Fruit fly (Drosophila melanogaster) whole organism, wandering third instar larva: Measurements from ENCODE around the gene Yif1.
A peak's percentile ranks its signal among the peaks of the same experiment; 100 is the strongest.

Source experiments
- Abd-B ChIP-seq: fragments of >200 bp; optimal IDR thresholded peaks from 2 replicates; lab custom pipeline; 2017; ENCODE audit warnings: missing biosample characterization, missing genetic modification characterization
- CG32264 ChIP-seq: fragments of 200-800 bp; sonication (Bioruptor generic); optimal IDR thresholded peaks from 2 replicates; lab custom pipeline; 2016; ENCODE audit warnings: missing biosample characterization, missing genetic modification characterization
- CG9705 ChIP-seq: fragments of 200-800 bp; sonication (Bioruptor generic); optimal IDR thresholded peaks from 2 replicates; lab custom pipeline; 2018; ENCODE audit warnings: missing biosample characterization, mild to moderate bottlenecking, missing genetic modification characterization
- CrebA ChIP-seq: fragments of 200-800 bp; sonication (Bioruptor generic); optimal IDR thresholded peaks from 2 replicates; lab custom pipeline; 2016; ENCODE audit warnings: missing biosample characterization, mild to moderate bottlenecking, missing genetic modification characterization, borderline replicate concordance
- Dfd ChIP-seq: fragments of >200 bp; optimal IDR thresholded peaks from 2 replicates; lab custom pipeline; 2017; ENCODE audit warnings: missing biosample characterization, missing genetic modification characterization
- Dif ChIP-seq: fragments of 200-275, 200-300 bp; sonication (Bioruptor generic); optimal IDR thresholded peaks from 2 replicates; lab custom pipeline; 2018; ENCODE audit warnings: missing biosample characterization, missing genetic modification characterization; ENCODE audit not compliant: partially characterized antibody
- GATAd ChIP-seq: sonication (Bioruptor generic); optimal IDR thresholded peaks from 2 replicates; lab custom pipeline; 2016; ENCODE audit warnings: missing biosample characterization, missing genetic modification characterization
- HLH106 ChIP-seq: fragments of 200-800 bp; optimal IDR thresholded peaks from 3 replicates; lab custom pipeline; 2019; ENCODE audit warnings: missing biosample characterization, mild to moderate bottlenecking, missing genetic modification characterization, moderate library complexity
- Hnf4 ChIP-seq: fragments of 200-800 bp; sonication (Bioruptor generic); optimal IDR thresholded peaks from 2 replicates; lab custom pipeline; 2016; ENCODE audit warnings: missing biosample characterization, mild to moderate bottlenecking, missing genetic modification characterization
- Hr78 ChIP-seq: fragments of >200 bp; optimal IDR thresholded peaks from 2 replicates; lab custom pipeline; 2017; ENCODE audit warnings: missing biosample characterization, missing genetic modification characterization
- Hr83 ChIP-seq: fragments of 200-300 bp; sonication (Bioruptor generic); optimal IDR thresholded peaks from 2 replicates; lab custom pipeline; 2016; ENCODE audit warnings: missing biosample characterization, mild to moderate bottlenecking, missing genetic modification characterization, moderate library complexity; ENCODE audit not compliant: poor library complexity, severe bottlenecking
- Jra ChIP-seq: sonication (Bioruptor generic); optimal IDR thresholded peaks from 2 replicates; lab custom pipeline; 2016; ENCODE audit warnings: missing biosample characterization, missing genetic modification characterization
- Mio ChIP-seq: sonication (Bioruptor generic); optimal IDR thresholded peaks from 2 replicates; lab custom pipeline; 2016; ENCODE audit warnings: missing biosample characterization, missing genetic modification characterization
- Myc ChIP-seq: fragments of >200 bp; optimal IDR thresholded peaks from 2 replicates; lab custom pipeline; 2017
- N ChIP-seq: fragments of >200 bp; optimal IDR thresholded peaks from 2 replicates; lab custom pipeline; 2018; ENCODE audit warnings: missing biosample characterization, missing external identifiers, missing genetic modification characterization
- OdsH ChIP-seq: fragments of 200-800 bp; sonication (Bioruptor generic); optimal IDR thresholded peaks from 2 replicates; lab custom pipeline; 2016; ENCODE audit warnings: missing biosample characterization, mild to moderate bottlenecking, missing genetic modification characterization
- Rel ChIP-seq, 2 experiments: fragments of 200-800 bp; sonication (Bioruptor generic) in 1 of 2; optimal IDR thresholded peaks; 2 replicates in 1 of 2; 3 replicates in 1 of 2; lab custom pipeline; 2016 to 2019; ENCODE audit warnings: mild to moderate bottlenecking in 2 of 2, missing biosample characterization in 2 of 2, missing genetic modification characterization in 2 of 2, moderate library complexity in 1 of 2
- Sp1 ChIP-seq: fragments of 200-800 bp; sonication (Bioruptor generic); optimal IDR thresholded peaks from 3 replicates; lab custom pipeline; 2019; ENCODE audit warnings: missing biosample characterization, mild to moderate bottlenecking, missing genetic modification characterization, moderate library complexity
- Vsx2 ChIP-seq: fragments of 200-300, 225-300 bp; sonication (Bioruptor generic); optimal IDR thresholded peaks from 2 replicates; lab custom pipeline; 2018; ENCODE audit warnings: missing biosample characterization, missing genetic modification characterization; ENCODE audit not compliant: partially characterized antibody
- br ChIP-seq: fragments of 200-800 bp; sonication (Bioruptor generic); optimal IDR thresholded peaks from 2 replicates; lab custom pipeline; 2016; ENCODE audit warnings: missing biosample characterization, missing genetic modification characterization
- brk ChIP-seq: fragments of 200-800 bp; sonication (Bioruptor generic); optimal IDR thresholded peaks from 2 replicates; lab custom pipeline; 2016; ENCODE audit warnings: missing biosample characterization, mild to moderate bottlenecking, missing genetic modification characterization
- dl ChIP-seq, 2 experiments: fragments of 175-275, 200-275 bp in 1 of 2; fragments of 200-275 bp in 1 of 2; sonication (Bioruptor generic); optimal IDR thresholded peaks; lab custom pipeline; 2018; ENCODE audit warnings: mild to moderate bottlenecking in 2 of 2, missing biosample characterization in 2 of 2, missing genetic modification characterization in 2 of 2, moderate library complexity in 2 of 2; ENCODE audit not compliant: partially characterized antibody in 2 of 2, insufficient read depth in 1 of 2
- dmrt93B ChIP-seq: fragments of 200-800 bp; sonication (Bioruptor generic); optimal IDR thresholded peaks from 2 replicates; lab custom pipeline; 2018; ENCODE audit warnings: missing biosample characterization, mild to moderate bottlenecking, missing genetic modification characterization
- dsf ChIP-seq: sonication (Bioruptor generic); optimal IDR thresholded peaks from 2 replicates; lab custom pipeline; 2016; ENCODE audit warnings: missing biosample characterization, missing genetic modification characterization, borderline replicate concordance
- ey ChIP-seq: fragments of 200-800 bp; sonication (Bioruptor generic); optimal IDR thresholded peaks from 2 replicates; lab custom pipeline; 2016; ENCODE audit warnings: missing biosample characterization, missing genetic modification characterization
- foxo ChIP-seq, 2 experiments: fragments of 200-800 bp; sonication (Bioruptor generic); optimal IDR thresholded peaks; 2 replicates in 1 of 2; 3 replicates in 1 of 2; lab custom pipeline; 2016 to 2017; ENCODE audit warnings: missing biosample characterization in 2 of 2, missing genetic modification characterization in 2 of 2
- fru ChIP-seq: fragments of 200-800 bp; sonication (Bioruptor generic); optimal IDR thresholded peaks from 3 replicates; lab custom pipeline; 2016; ENCODE audit warnings: missing biosample characterization, mild to moderate bottlenecking, missing genetic modification characterization
- h ChIP-seq: fragments of 200-800 bp; sonication (Bioruptor generic); optimal IDR thresholded peaks from 3 replicates; lab custom pipeline; 2016; ENCODE audit warnings: missing biosample characterization, mild to moderate bottlenecking, missing genetic modification characterization
- jim ChIP-seq: fragments of 175-275, 200-325 bp; sonication (Bioruptor generic); optimal IDR thresholded peaks from 2 replicates; lab custom pipeline; 2016; ENCODE audit warnings: missing biosample characterization, mild to moderate bottlenecking, missing genetic modification characterization
- lola ChIP-seq: fragments of >200 bp; optimal IDR thresholded peaks from 2 replicates; lab custom pipeline; 2017; ENCODE audit warnings: missing biosample characterization, missing genetic modification characterization
- pan ChIP-seq: fragments of >200 bp; optimal IDR thresholded peaks from 2 replicates; lab custom pipeline; 2017
- psq ChIP-seq: fragments of 200-800 bp; sonication (Bioruptor generic); optimal IDR thresholded peaks from 3 replicates; lab custom pipeline; 2017; ENCODE audit warnings: missing biosample characterization, mild to moderate bottlenecking, missing genetic modification characterization, moderate library complexity
- rgr ChIP-seq: fragments of 200-800 bp; sonication (Bioruptor generic); optimal IDR thresholded peaks from 3 replicates; lab custom pipeline; 2016; ENCODE audit warnings: missing biosample characterization, mild to moderate bottlenecking, missing genetic modification characterization
- sage ChIP-seq: fragments of 200-800 bp; sonication (Bioruptor generic); optimal IDR thresholded peaks from 2 replicates; lab custom pipeline; 2016; ENCODE audit warnings: missing biosample characterization, mild to moderate bottlenecking, missing genetic modification characterization
- sv ChIP-seq: fragments of 200-800 bp; sonication (Bioruptor generic); optimal IDR thresholded peaks from 3 replicates; lab custom pipeline; 2016; ENCODE audit warnings: missing biosample characterization, missing genetic modification characterization
- tai ChIP-seq: sonication (Bioruptor generic); optimal IDR thresholded peaks from 2 replicates; lab custom pipeline; 2016; ENCODE audit warnings: missing biosample characterization, missing genetic modification characterization
- usp ChIP-seq: fragments of >200 bp; optimal IDR thresholded peaks from 2 replicates; lab custom pipeline; 2017; ENCODE audit warnings: missing biosample characterization, missing genetic modification characterization
- woc ChIP-seq: sonication (Bioruptor generic); optimal IDR thresholded peaks from 2 replicates; lab custom pipeline; 2016; ENCODE audit warnings: missing biosample characterization, mild to moderate bottlenecking, missing genetic modification characterization

The Yif1 gene

DNA sequence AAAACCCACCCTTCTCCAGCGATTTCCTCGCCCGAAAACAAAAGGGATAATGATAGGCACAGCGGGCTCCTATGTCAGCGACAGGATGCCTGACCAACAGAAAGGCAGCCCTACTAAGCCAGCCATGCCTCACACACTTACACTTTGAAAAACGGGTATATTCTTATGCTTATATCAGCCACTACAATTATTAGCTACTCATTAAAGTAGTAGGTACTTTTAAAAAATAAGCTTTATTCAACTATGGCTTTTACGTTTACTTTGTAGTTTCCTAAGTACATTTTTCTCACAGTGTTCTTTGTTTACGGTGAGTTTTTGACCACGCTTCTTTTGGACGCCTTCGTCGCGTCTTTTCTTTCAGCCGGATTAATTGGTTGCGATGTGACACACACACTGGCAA, 27.5 kb upstream of the Yif1 start:
- TF ChIP-seq GATAd (GFP tag; lab: Kevin White, UChicago) (no peak), pan (lab: Kevin White, UChicago) (no peak), Sp1 (no peak), dsf (GFP tag; lab: Kevin White, UChicago) (no peak)

- no peak for TF ChIP-seq CG9705
- no peak for TF ChIP-seq OdsH
- no peak for TF ChIP-seq usp (GFP tag; lab: Kevin White, UChicago)
- TF ChIP-seq CrebA (GFP tag; lab: Kevin White, UChicago): no peak
- no peak for TF ChIP-seq ey (GFP tag; lab: Kevin White, UChicago)
- TF ChIP-seq Mio: no peak
- no peak for TF ChIP-seq N (GFP tag; lab: Kevin White, UChicago)
Observed at dm6 chr3R:26693490-26693889, 24.2 kb upstream of the Yif1 start, which contains the start of gene TwdlQ. TwdlQ (minus strand) TSS chr3R:26693590.

dm6 chr3R:26700125-26700524, 17.5 kb upstream of the Yif1 start:
- no peak for TF ChIP-seq psq (GFP tag; lab: Kevin White, UChicago)
- TF ChIP-seq brk (GFP tag; lab: Kevin White, UChicago): no peak
- TF ChIP-seq Myc (lab: Kevin White, UChicago): no peak
- no peak for TF ChIP-seq dmrt93B (GFP tag; lab: Kevin White, UChicago)
- no peak for TF ChIP-seq OdsH
- TF ChIP-seq Hr83 (GFP tag; lab: Kevin White, UChicago): no peak
- no peak for TF ChIP-seq pan (lab: Kevin White, UChicago)

DNA sequence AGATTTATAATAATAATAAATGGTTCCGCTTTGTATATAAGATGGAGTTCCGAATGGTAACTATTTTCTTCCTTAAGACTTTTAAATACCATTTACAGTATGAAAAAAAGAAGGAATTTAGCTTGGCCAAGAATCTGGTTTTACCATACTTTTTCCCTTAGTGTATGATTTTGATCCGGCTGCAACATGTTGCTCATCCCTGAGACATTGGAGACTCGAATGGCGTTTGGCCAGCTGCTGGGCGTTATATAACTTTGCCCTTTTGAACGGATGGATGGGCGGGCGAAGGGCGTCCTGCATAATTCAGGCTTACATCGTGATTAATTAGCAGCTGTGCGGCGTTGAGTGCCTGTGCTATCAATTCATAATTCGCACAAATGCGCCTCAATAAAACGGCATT, 13.4 kb upstream of the Yif1 start:
- TF ChIP-seq Vsx2 (GFP tag; lab: Kevin White, UChicago): no peak
- TF ChIP-seq psq (GFP tag; lab: Kevin White, UChicago): no peak
- no peak for TF ChIP-seq Myc (lab: Kevin White, UChicago)

DNA sequence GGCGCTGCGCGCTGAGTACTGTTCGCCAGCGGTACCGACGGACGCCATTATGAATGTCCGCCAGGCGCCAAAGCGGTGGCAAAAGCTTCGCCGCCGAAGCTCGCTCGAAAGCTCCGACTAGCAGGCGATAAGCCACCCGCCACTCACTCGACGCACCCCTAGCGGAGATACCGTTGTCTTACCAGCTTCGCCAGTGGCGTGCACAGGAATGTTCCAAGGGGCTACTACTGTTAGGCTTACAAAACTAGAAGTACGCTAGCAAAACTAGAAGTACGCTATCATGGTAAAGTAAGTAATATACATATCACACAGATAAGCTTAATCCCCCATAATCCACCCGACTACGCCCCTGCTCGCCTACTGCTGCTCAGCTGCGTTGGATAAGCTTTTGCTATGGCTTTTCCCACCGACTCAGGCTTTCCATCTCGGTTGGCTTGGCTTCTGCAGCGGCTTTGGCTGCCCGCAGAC, 3.5 kb upstream of the Yif1 start, which contains the start of gene amon:
Gene amon, minus strand, starts transcription at position 51 of the 468 bp plus-strand sequence.
- TF ChIP-seq woc (GFP tag; lab: Kevin White, UChicago) (peak; percentile 72), Jra (GFP tag; lab: Kevin White, UChicago) (no peak), fru (peak; percentile 96), HLH106 (tag; lab: Kevin White, UChicago) (peak; percentile 95), dl (GFP tag; optimal IDR thresholded peaks at IDR 0.05; lab: Kevin White, UChicago; ENCODE audit: insufficient read depth in 1 of 2, partially characterized antibody in 2 of 2) (no peak), tai (GFP tag; lab: Kevin White, UChicago) (no peak), Dif (GFP tag; lab: Kevin White, UChicago) (no peak), N (GFP tag; lab: Kevin White, UChicago) (no peak), dsf (GFP tag; lab: Kevin White, UChicago) (peak; percentile 48), sage (GFP tag; lab: Kevin White, UChicago) (peak; percentile 73), Mio (peak; percentile 75), rgr (GFP tag; lab: Kevin White, UChicago) (peak; percentile 95), Rel (GFP tag; optimal IDR thresholded peaks at IDR 0.05; lab: Kevin White, UChicago) (peak; percentile 62), Rel (tag; optimal IDR thresholded peaks at IDR 0.05; lab: Kevin White, UChicago) (peak; percentile 80), pan (lab: Kevin White, UChicago) (no peak), Hnf4 (no peak), foxo (GFP tag; optimal IDR thresholded peaks at IDR 0.05; lab: Kevin White, UChicago) (peak; percentile 47 to 97), Abd-B (GFP tag; lab: Kevin White, UChicago) (no peak), CG32264 (GFP tag; lab: Kevin White, UChicago) (peak; percentile 81), sv (peak; percentile 98), GATAd (GFP tag; lab: Kevin White, UChicago) (peak; percentile 80), Hr83 (GFP tag; lab: Kevin White, UChicago) (no peak), Hr78 (GFP tag; lab: Kevin White, UChicago) (no peak), psq (GFP tag; lab: Kevin White, UChicago) (peak; percentile 88), Sp1 (peak; percentile 92), Dfd (GFP tag; lab: Kevin White, UChicago) (no peak), brk (GFP tag; lab: Kevin White, UChicago) (no peak), dmrt93B (GFP tag; lab: Kevin White, UChicago) (peak; percentile 94), Myc (lab: Kevin White, UChicago) (no peak), ey (GFP tag; lab: Kevin White, UChicago) (peak; percentile 96), h (GFP tag; lab: Kevin White, UChicago) (peak; percentile 96), OdsH (peak; percentile 93), lola (GFP tag; lab: Kevin White, UChicago) (no peak), br (GFP tag; lab: Kevin White, UChicago) (peak; percentile 95), usp (GFP tag; lab: Kevin White, UChicago) (no peak), Vsx2 (GFP tag; lab: Kevin White, UChicago) (no peak), CrebA (GFP tag; lab: Kevin White, UChicago) (no peak), jim (no peak), CG9705 (peak; percentile 89)
